Fruit fly (Drosophila melanogaster): ENCODE data around the gene tau.

dm6 chr3R:27621861-27622260, 34.9 kb downstream of the tau start:
- TF ChIP-seq CG8478 (optimal IDR thresholded peaks at IDR 0.05) (no peak), CTCF (optimal IDR thresholded peaks at IDR 0.05) (no peak)
